Fruit fly (Drosophila melanogaster) whole organism, embryonic: ENCODE results near the gene egh.
A peak's percentile ranks its signal among the peaks of the same experiment; 100 is the strongest.

Source experiments
- B-H2 ChIP-seq: fragments of 200-800 bp; sonication (Bioruptor generic); optimal IDR thresholded peaks from 2 replicates; lab custom pipeline; 2018; ENCODE audit warnings: missing biosample characterization, mild to moderate bottlenecking, missing genetic modification characterization
- CG10366 ChIP-seq: fragments of 200-800 bp; sonication (Bioruptor generic); IDR thresholded peaks from 2 replicates; pipeline ENCODE4 v1.3.6; 2022; ENCODE audit warnings: missing biosample characterization, missing genetic modification characterization
- CG12942 ChIP-seq: fragments of 200-800 bp; sonication (Bioruptor generic); optimal IDR thresholded peaks from 3 replicates; lab custom pipeline; 2016; ENCODE audit warnings: missing biosample characterization, missing genetic modification characterization
- CG15269 ChIP-seq: fragments of 200-800 bp; sonication (Bioruptor generic); optimal IDR thresholded peaks from 2 replicates; lab custom pipeline; 2018; ENCODE audit warnings: missing biosample characterization, mild to moderate bottlenecking, missing genetic modification characterization, moderate library complexity
- CG1647 ChIP-seq: fragments of 200-800 bp; sonication (Bioruptor generic); optimal IDR thresholded peaks from 3 replicates; lab custom pipeline; 2016; ENCODE audit warnings: missing biosample characterization, missing genetic modification characterization
- CG16779 ChIP-seq: fragments of 200-800 bp; sonication (Bioruptor generic); IDR thresholded peaks from 2 replicates; pipeline ENCODE4 v1.3.6; 2022; ENCODE audit warnings: missing biosample characterization, missing genetic modification characterization
- CG2129 ChIP-seq: fragments of 200-800 bp; sonication (Bioruptor generic); IDR thresholded peaks from 2 replicates; pipeline ENCODE4 v1.3.6; 2022; ENCODE audit warnings: missing biosample characterization, missing genetic modification characterization; ENCODE audit not compliant: partially characterized antibody
- CG2875 ChIP-seq: fragments of 200-800 bp; sonication (Bioruptor generic); optimal IDR thresholded peaks from 2 replicates; lab custom pipeline; 2017; ENCODE audit warnings: missing biosample characterization, mild to moderate bottlenecking, missing genetic modification characterization, missing genetic modification reagents
- CG3065 ChIP-seq: fragments of 200-800 bp; sonication (Bioruptor generic); optimal IDR thresholded peaks from 2 replicates; lab custom pipeline; 2016; ENCODE audit warnings: missing biosample characterization, missing genetic modification characterization
- CG3726 ChIP-seq: fragments of 200-800 bp; sonication (Bioruptor generic); IDR thresholded peaks from 3 replicates; pipeline ENCODE4, ENCODE4 v1.3.6; 2022; ENCODE audit warnings: missing biosample characterization, missing genetic modification characterization
- CG4617 ChIP-seq: fragments of 200-800 bp; sonication (Bioruptor generic); optimal IDR thresholded peaks from 3 replicates; lab custom pipeline; 2016; ENCODE audit warnings: missing biosample characterization, missing genetic modification characterization, borderline replicate concordance
- CG5180 ChIP-seq: fragments of 200-800 bp; sonication (Bioruptor generic); optimal IDR thresholded peaks from 3 replicates; lab custom pipeline; 2017; ENCODE audit warnings: missing biosample characterization, missing genetic modification characterization, mild to moderate bottlenecking, moderate library complexity, missing genetic modification reagents
- CG7928 ChIP-seq: fragments of 200-800 bp; sonication (Bioruptor generic); optimal IDR thresholded peaks from 2 replicates; lab custom pipeline; 2017; ENCODE audit warnings: missing biosample characterization, mild to moderate bottlenecking, missing genetic modification characterization
- CrebB ChIP-seq: fragments of 200-800 bp; sonication (Bioruptor generic); optimal IDR thresholded peaks from 3 replicates; lab custom pipeline; 2018; ENCODE audit warnings: missing biosample characterization, mild to moderate bottlenecking, missing genetic modification characterization
- D19A ChIP-seq: fragments of 200-800 bp; optimal IDR thresholded peaks from 3 replicates; lab custom pipeline; 2019; ENCODE audit warnings: missing biosample characterization, mild to moderate bottlenecking, missing genetic modification characterization, moderate library complexity
- Deaf1 ChIP-seq: fragments of 200-800 bp; optimal IDR thresholded peaks from 3 replicates; lab custom pipeline; 2019; ENCODE audit warnings: missing biosample characterization, mild to moderate bottlenecking, missing genetic modification characterization, moderate library complexity
- Dp ChIP-seq: fragments of 200-800 bp; sonication (Bioruptor generic); optimal IDR thresholded peaks from 2 replicates; lab custom pipeline; 2018; ENCODE audit warnings: missing biosample characterization, mild to moderate bottlenecking, missing genetic modification characterization, moderate library complexity
- Drgx ChIP-seq: fragments of 200-800 bp; sonication (Bioruptor generic); IDR thresholded peaks from 2 replicates; pipeline ENCODE4 v1.3.6; 2022; ENCODE audit warnings: missing biosample characterization, missing genetic modification characterization
- H15 ChIP-seq: fragments of 200-800 bp; sonication (Bioruptor generic); IDR thresholded peaks from 3 replicates; pipeline ENCODE4 v1.3.6; 2022; ENCODE audit warnings: missing biosample characterization, missing genetic modification characterization
- H2.0 ChIP-seq: fragments of 200-800 bp; sonication (Bioruptor generic); IDR thresholded peaks from 2 replicates; pipeline ENCODE4 v1.3.6; 2022; ENCODE audit warnings: missing biosample characterization, missing genetic modification characterization
- Hr51 ChIP-seq, 2 experiments: fragments of 200-800 bp; sonication (Bioruptor generic); optimal IDR thresholded peaks; 2 replicates in 1 of 2; 3 replicates in 1 of 2; lab custom pipeline; 2016 to 2018; ENCODE audit warnings: missing biosample characterization in 2 of 2, missing genetic modification characterization in 2 of 2, mild to moderate bottlenecking in 1 of 2, moderate library complexity in 1 of 2
- NFAT ChIP-seq: fragments of 200-800 bp; sonication (Bioruptor generic); IDR thresholded peaks from 2 replicates; pipeline ENCODE4 v1.3.6; 2022; ENCODE audit warnings: missing biosample characterization, missing genetic modification characterization
- Stat92E ChIP-seq, 3 experiments: fragments of >200 bp in 2 of 3; fragments of 200-800 bp in 1 of 3; sonication (Bioruptor generic) in 1 of 3; optimal IDR thresholded peaks; 2 replicates each; lab custom pipeline; 2017 to 2019; ENCODE audit warnings: missing biosample characterization in 3 of 3, missing genetic modification characterization in 3 of 3, mild to moderate bottlenecking in 1 of 3, moderate library complexity in 1 of 3
- ab ChIP-seq: fragments of 200-800 bp; sonication (Bioruptor generic); optimal IDR thresholded peaks from 2 replicates; lab custom pipeline; 2016; ENCODE audit warnings: missing biosample characterization, missing genetic modification characterization
- amos ChIP-seq: fragments of 200-800 bp; sonication (Bioruptor generic); IDR thresholded peaks from 2 replicates; pipeline ENCODE4 v1.3.6; 2022; ENCODE audit warnings: missing biosample characterization, missing genetic modification characterization; ENCODE audit not compliant: partially characterized antibody
- ap ChIP-seq: fragments of 200-800 bp; sonication (Bioruptor generic); IDR thresholded peaks from 2 replicates; pipeline ENCODE4 v1.3.6; 2022; ENCODE audit warnings: missing biosample characterization, missing genetic modification characterization
- bab2 ChIP-seq: fragments of 200-800 bp; sonication (Bioruptor generic); optimal IDR thresholded peaks from 2 replicates; lab custom pipeline; 2016; ENCODE audit warnings: missing biosample characterization, missing genetic modification characterization
- bcd ChIP-seq: fragments of 200-800 bp; sonication (Bioruptor generic); optimal IDR thresholded peaks from 2 replicates; lab custom pipeline; 2017; ENCODE audit warnings: missing biosample characterization, mild to moderate bottlenecking, missing genetic modification characterization
- chinmo ChIP-seq: fragments of 200-800 bp; sonication (Bioruptor generic); IDR thresholded peaks from 4 replicates; pipeline ENCODE4 v1.3.6; 2022; ENCODE audit warnings: missing biosample characterization, missing genetic modification characterization; ENCODE audit not compliant: partially characterized antibody
- corto ChIP-seq: fragments of 200-800 bp; sonication (Bioruptor generic); optimal IDR thresholded peaks from 2 replicates; lab custom pipeline; 2016; ENCODE audit warnings: missing biosample characterization, mild to moderate bottlenecking, missing genetic modification characterization, moderate library complexity
- croc ChIP-seq: fragments of 200-800 bp; sonication (Bioruptor generic); conservative IDR thresholded peaks from 3 replicates; pipeline ENCODE4 v1.3.6; 2022; ENCODE audit warnings: missing biosample characterization, missing genetic modification characterization
- crp ChIP-seq, 2 experiments: fragments of 200-800 bp; sonication (Bioruptor generic); optimal IDR thresholded peaks; 2 replicates in 1 of 2; 3 replicates in 1 of 2; lab custom pipeline; 2017; ENCODE audit warnings: missing biosample characterization in 2 of 2, missing genetic modification characterization in 2 of 2, mild to moderate bottlenecking in 1 of 2, moderate library complexity in 1 of 2
- danr ChIP-seq: fragments of 200-800 bp; sonication (Bioruptor generic); IDR thresholded peaks from 2 replicates; pipeline ENCODE4 v1.3.6; 2022; ENCODE audit warnings: missing biosample characterization, missing genetic modification characterization
- dysf ChIP-seq: fragments of 200-800 bp; sonication (Bioruptor generic); IDR thresholded peaks from 3 replicates; pipeline ENCODE4 v1.3.6; 2022; ENCODE audit warnings: missing biosample characterization, missing genetic modification characterization
- hth ChIP-seq: fragments of >200 bp; optimal IDR thresholded peaks from 2 replicates; lab custom pipeline; 2017; ENCODE audit warnings: inconsistent platforms
- insv ChIP-seq, 2 experiments: fragments of 200-800 bp; sonication (Bioruptor generic); optimal IDR thresholded peaks; 3 replicates each; lab custom pipeline; 2016 to 2018; ENCODE audit warnings: missing biosample characterization in 2 of 2, missing genetic modification characterization in 2 of 2
- lbe ChIP-seq: fragments of 200-800 bp; sonication (Bioruptor generic); optimal IDR thresholded peaks from 2 replicates; lab custom pipeline; 2016; ENCODE audit warnings: missing biosample characterization, mild to moderate bottlenecking, missing genetic modification characterization
- nerfin-2 ChIP-seq: fragments of 200-800 bp; sonication (Bioruptor generic); IDR thresholded peaks from 2 replicates; pipeline ENCODE4 v1.3.6; 2022; ENCODE audit warnings: missing biosample characterization, missing genetic modification characterization; ENCODE audit not compliant: partially characterized antibody
- nmo ChIP-seq: fragments of 200-800 bp; sonication (Bioruptor generic); optimal IDR thresholded peaks from 2 replicates; lab custom pipeline; 2018; ENCODE audit warnings: missing biosample characterization, mild to moderate bottlenecking, missing genetic modification characterization, moderate library complexity
- odd ChIP-seq: fragments of 200-800 bp; sonication (Bioruptor generic); optimal IDR thresholded peaks from 2 replicates; lab custom pipeline; 2017; ENCODE audit warnings: missing biosample characterization, mild to moderate bottlenecking, missing genetic modification characterization
- pb ChIP-seq: fragments of 200-800 bp; sonication (Bioruptor generic); optimal IDR thresholded peaks from 3 replicates; lab custom pipeline; 2016; ENCODE audit warnings: missing biosample characterization, missing genetic modification characterization
- pnt ChIP-seq: fragments of 200-800 bp; sonication (Bioruptor generic); optimal IDR thresholded peaks from 3 replicates; lab custom pipeline; 2016; ENCODE audit warnings: missing biosample characterization, missing genetic modification characterization
- pros ChIP-seq: fragments of 200-800 bp; sonication (Bioruptor generic); optimal IDR thresholded peaks from 3 replicates; lab custom pipeline; 2019; ENCODE audit warnings: missing biosample characterization, mild to moderate bottlenecking, missing genetic modification characterization, moderate library complexity
- ro ChIP-seq: fragments of 200-800 bp; sonication (Bioruptor generic); IDR thresholded peaks from 2 replicates; pipeline ENCODE4 v1.3.6; 2022; ENCODE audit warnings: missing biosample characterization, missing genetic modification characterization
- row ChIP-seq: fragments of 200-800 bp; sonication (Bioruptor generic); IDR thresholded peaks from 3 replicates; pipeline ENCODE4 v1.3.6; 2022; ENCODE audit warnings: missing biosample characterization, missing genetic modification characterization
- seq ChIP-seq: fragments of 200-800 bp; sonication (Bioruptor generic); IDR thresholded peaks from 2 replicates; pipeline ENCODE4 v1.3.6; 2022; ENCODE audit warnings: missing biosample characterization, missing genetic modification characterization
- tgo ChIP-seq: fragments of 200-800 bp; sonication (Bioruptor generic); IDR thresholded peaks from 3 replicates; pipeline ENCODE4 v1.3.6; 2022; ENCODE audit warnings: missing biosample characterization, missing genetic modification characterization
- ttk ChIP-seq: fragments of 200-800 bp; sonication (Bioruptor generic); IDR thresholded peaks from 2 replicates; pipeline ENCODE4 v2.1.2; 2022; ENCODE audit warnings: missing biosample characterization, missing genetic modification characterization
- wor ChIP-seq: fragments of 200-800 bp; sonication (Bioruptor generic); IDR thresholded peaks from 2 replicates; pipeline ENCODE4 v1.3.6; 2022; ENCODE audit warnings: missing biosample characterization, missing genetic modification characterization

Gene egh

dm6 chrX:2608470-2609157 is 20.3 kb downstream of the egh start, which contains the start of gene Smyd3 (continued):
- TF ChIP-seq CG16779 (0 out of 2 replicates have a peak, but pooled peaks have one; percentile 53), bcd (peak; percentile 67), Stat92E (GFP tag; optimal IDR thresholded peaks at IDR 0.05; lab: Kevin White, UChicago) (no peak), CG1647 (GFP tag; lab: Kevin White, UChicago) (peak; percentile 63), H15 (GFP tag; lab: Robert Waterston, UW) (peak; percentile 76; the same call in 2 of the 3 replicates), pnt (GFP tag; lab: Kevin White, UChicago) (peak; percentile 61), H2.0 (GFP tag; lab: Robert Waterston, UW) (peak; percentile 78), croc (GFP tag; lab: Robert Waterston, UW) (no peak; the same call in 2 of the 3 replicates), pros (GFP tag; lab: Kevin White, UChicago) (no peak), lbe (peak; percentile 80), pb (GFP tag; lab: Kevin White, UChicago) (peak; percentile 53), CG10366 (GFP tag; lab: Robert Waterston, UW) (peak; percentile 84), D19A (no peak), dysf (GFP tag; lab: Robert Waterston, UW) (peak; percentile 84), wor (GFP tag; lab: Robert Waterston, UW) (peak; percentile 48), CG3726 (GFP tag; lab: Robert Waterston, UW) (0 out of 3 replicates have a peak, but pooled peaks have one; percentile 26), B-H2 (GFP tag; lab: Kevin White, UChicago) (peak; percentile 52), CG7928 (GFP tag; lab: Kevin White, UChicago) (no peak), row (GFP tag; lab: Robert Waterston, UW) (peak; percentile 92), ap (GFP tag; lab: Robert Waterston, UW) (peak; percentile 72), bab2 (GFP tag; lab: Kevin White, UChicago) (peak; percentile 73), CG5180 (no peak), NFAT (peak; percentile 87), CrebB (tag; lab: Kevin White, UChicago) (peak; percentile 58), Dp (peak; percentile 30), seq (GFP tag; lab: Robert Waterston, UW) (peak; percentile 53; the same call in 1 of the 2 replicates), amos (GFP tag; lab: Robert Waterston, UW) (no peak), danr (GFP tag; lab: Robert Waterston, UW) (peak; percentile 69), corto (GFP tag; lab: Kevin White, UChicago) (no peak), tgo (GFP tag; lab: Robert Waterston, UW) (peak; percentile 85), chinmo (GFP tag; lab: Robert Waterston, UW) (no peak), Deaf1 (tag; lab: Kevin White, UChicago) (no peak), CG2129 (GFP tag; lab: Robert Waterston, UW) (no peak), Hr51 (GFP tag; optimal IDR thresholded peaks at IDR 0.05; lab: Kevin White, UChicago) (peak; percentile 70 to 77), CG2875 (GFP tag; lab: Kevin White, UChicago) (no peak), CG3065 (peak; percentile 21), Drgx (peak; percentile 86), crp (GFP tag; optimal IDR thresholded peaks at IDR 0.05; lab: Kevin White, UChicago) (peak in 1 of 2 experiments; percentile 34), odd (GFP tag; lab: Kevin White, UChicago) (no peak), CG15269 (peak; percentile 79), CG4617 (GFP tag; lab: Kevin White, UChicago) (peak; percentile 67), CG12942 (GFP tag; lab: Kevin White, UChicago) (peak; percentile 72), nmo (GFP tag; lab: Kevin White, UChicago) (peak; percentile 67), hth (lab: Kevin White, UChicago) (no peak), insv (GFP tag; optimal IDR thresholded peaks at IDR 0.05; lab: Kevin White, UChicago) (no peak), ttk (peak; percentile 69; the same call in 1 of the 2 replicates), ro (GFP tag; lab: Robert Waterston, UW) (peak; percentile 19; the same call in 1 of the 2 replicates), ab (peak; percentile 59), nerfin-2 (GFP tag; lab: Robert Waterston, UW) (no peak)
